Fruit fly (Drosophila melanogaster) whole organism, larva: ENCODE measurements around the gene Zip102B.

ENCODE experiments used
- noc ChIP-seq: fragments of 200-800 bp; sonication (Bioruptor generic); optimal IDR thresholded peaks from 3 replicates; lab custom pipeline; 2019; ENCODE audit warnings: missing biosample characterization, mild to moderate bottlenecking, missing genetic modification characterization, moderate library complexity

Gene Zip102B

DNA sequence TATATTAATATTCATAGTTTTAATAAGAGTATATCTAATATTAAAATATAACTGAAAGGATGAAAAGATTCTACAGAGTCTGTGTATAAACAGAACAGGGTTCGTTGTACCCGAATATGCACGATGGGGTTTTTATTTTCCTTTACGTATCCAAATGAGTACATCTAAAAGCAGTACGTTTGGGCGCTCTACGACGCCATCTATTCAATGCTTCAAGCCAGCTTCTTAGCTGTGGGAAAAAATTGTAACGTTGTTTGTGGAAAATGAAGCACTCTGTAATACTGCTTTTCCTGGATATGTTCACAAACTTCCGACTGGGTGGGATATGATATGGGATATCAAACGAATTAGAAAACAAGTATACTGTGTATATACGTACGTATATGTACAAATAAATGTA, 39.2 kb downstream of the Zip102B start:
- no peak for TF ChIP-seq noc (tag; lab: Kevin White, UChicago)

DNA sequence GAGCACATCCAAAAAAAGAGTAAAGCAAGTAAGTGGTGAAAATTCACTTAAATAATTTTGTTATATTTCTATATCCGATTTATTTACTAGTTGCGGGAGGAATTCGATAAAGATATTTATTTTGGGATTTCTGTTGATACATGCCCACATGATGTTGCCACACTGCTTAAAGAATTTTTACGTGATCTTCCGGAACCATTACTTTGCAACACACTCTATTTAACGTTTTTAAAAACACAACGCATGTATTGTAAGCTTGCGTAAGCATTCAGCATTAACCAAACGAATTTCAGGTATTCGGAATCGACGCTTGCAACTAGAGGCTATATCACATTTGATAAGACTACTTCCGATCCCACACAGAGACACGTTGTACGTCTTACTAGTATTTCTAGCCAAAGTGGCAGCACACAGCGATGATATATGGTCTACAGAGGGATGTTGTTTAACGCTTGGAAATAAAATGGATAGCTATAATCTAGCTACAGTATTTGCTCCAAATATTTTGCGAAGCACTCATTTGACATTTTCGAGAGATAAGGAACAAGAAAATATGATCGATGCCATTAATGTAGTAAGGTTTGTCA, 52.3 kb downstream of the Zip102B start:
- no peak for TF ChIP-seq noc (tag; lab: Kevin White, UChicago)
